Worm (Caenorhabditis elegans) whole organism, L2 larva: ENCODE measurements around the gene srh-42.

Source experiments
- C34F6.9 ChIP-seq: fragments of 150-350 bp; optimal IDR thresholded peaks from 2 replicates; lab custom pipeline; 2014; ENCODE audit warnings: missing biosample characterization, missing genetic modification characterization
- F13H6.1 ChIP-seq: sonication (generic microtip); optimal IDR thresholded peaks from 2 replicates; lab custom pipeline; 2016; ENCODE audit warnings: missing genetic modification characterization, missing compliant biosample characterization
- Y55F3AM.14 ChIP-seq: fragments of 200-800 bp; sonication (Bioruptor generic); optimal IDR thresholded peaks from 2 replicates; lab custom pipeline; 2018; ENCODE audit warnings: mild to moderate bottlenecking, missing genetic modification characterization, missing compliant biosample characterization
- ZK546.5 ChIP-seq: sonication (generic microtip); optimal IDR thresholded peaks from 2 replicates; lab custom pipeline; 2017; ENCODE audit warnings: missing biosample characterization, missing genetic modification characterization
- aly-2 ChIP-seq: fragments of 150-350 bp; optimal IDR thresholded peaks from 2 replicates; lab custom pipeline; 2014; ENCODE audit warnings: missing biosample characterization, missing genetic modification characterization
- ama-1 ChIP-seq: fragments of 150-350 bp; optimal IDR thresholded peaks from 2 replicates; lab custom pipeline; 2018; ENCODE audit warnings: inconsistent platforms
- blmp-1 ChIP-seq: sonication (generic microtip); optimal IDR thresholded peaks from 2 replicates; lab custom pipeline; 2017; ENCODE audit warnings: missing genetic modification characterization, mild to moderate bottlenecking, missing compliant biosample characterization, antibody characterized with exemption, moderate library complexity; ENCODE audit not compliant: insufficient read depth
- ceh-82 ChIP-seq: fragments of 150-350 bp; optimal IDR thresholded peaks from 2 replicates; lab custom pipeline; 2014; ENCODE audit warnings: missing biosample characterization, missing genetic modification characterization
- dmd-4 ChIP-seq: sonication (generic microtip); optimal IDR thresholded peaks from 2 replicates; lab custom pipeline; 2017; ENCODE audit warnings: missing biosample characterization, missing genetic modification characterization
- egl-27 ChIP-seq: sonication (generic microtip); optimal IDR thresholded peaks from 3 replicates; lab custom pipeline; 2017; ENCODE audit warnings: missing biosample characterization, missing genetic modification reagents, missing genetic modification characterization
- elt-1 ChIP-seq: fragments of 150-350 bp; optimal IDR thresholded peaks from 2 replicates; lab custom pipeline; 2014; ENCODE audit warnings: missing biosample characterization, missing genetic modification characterization
- elt-3 ChIP-seq: sonication (generic microtip); optimal IDR thresholded peaks from 2 replicates; lab custom pipeline; 2017; ENCODE audit warnings: missing biosample characterization, missing genetic modification characterization
- fos-1 ChIP-seq: fragments of 150-350 bp; optimal IDR thresholded peaks from 2 replicates; lab custom pipeline; 2014; ENCODE audit warnings: missing biosample characterization, missing genetic modification characterization
- lin-13 ChIP-seq: fragments of 150-350 bp; optimal IDR thresholded peaks from 2 replicates; lab custom pipeline; 2014; ENCODE audit warnings: missing biosample characterization, missing genetic modification reagents, missing genetic modification characterization
- lin-39 ChIP-seq: fragments of 150-350 bp; optimal IDR thresholded peaks from 2 replicates; lab custom pipeline; 2014; ENCODE audit warnings: missing biosample characterization, missing genetic modification reagents, missing genetic modification characterization
- mbf-1 ChIP-seq: sonication (generic microtip); optimal IDR thresholded peaks from 2 replicates; lab custom pipeline; 2017; ENCODE audit warnings: missing biosample characterization, missing genetic modification characterization
- nhr-11 ChIP-seq: fragments of 150-350 bp; optimal IDR thresholded peaks from 2 replicates; lab custom pipeline; 2014; ENCODE audit warnings: missing biosample characterization, missing genetic modification characterization
- nhr-12 ChIP-seq: fragments of 150-350 bp; optimal IDR thresholded peaks from 2 replicates; lab custom pipeline; 2014; ENCODE audit warnings: missing biosample characterization, missing genetic modification characterization
- nhr-129 ChIP-seq: fragments of 150-350 bp; optimal IDR thresholded peaks from 2 replicates; lab custom pipeline; 2014; ENCODE audit warnings: missing biosample characterization, missing genetic modification characterization
- sma-3 ChIP-seq: sonication (generic microtip); optimal IDR thresholded peaks from 2 replicates; lab custom pipeline; 2016; ENCODE audit warnings: missing genetic modification reagents, missing genetic modification characterization, missing compliant biosample characterization
- ztf-11 ChIP-seq: sonication (generic microtip); optimal IDR thresholded peaks from 2 replicates; lab custom pipeline; 2017; ENCODE audit warnings: missing biosample characterization, missing genetic modification characterization
- ztf-4 ChIP-seq: fragments of 150-350 bp; optimal IDR thresholded peaks from 2 replicates; lab custom pipeline; 2014; ENCODE audit warnings: missing biosample characterization, missing genetic modification characterization

The srh-42 gene

DNA sequence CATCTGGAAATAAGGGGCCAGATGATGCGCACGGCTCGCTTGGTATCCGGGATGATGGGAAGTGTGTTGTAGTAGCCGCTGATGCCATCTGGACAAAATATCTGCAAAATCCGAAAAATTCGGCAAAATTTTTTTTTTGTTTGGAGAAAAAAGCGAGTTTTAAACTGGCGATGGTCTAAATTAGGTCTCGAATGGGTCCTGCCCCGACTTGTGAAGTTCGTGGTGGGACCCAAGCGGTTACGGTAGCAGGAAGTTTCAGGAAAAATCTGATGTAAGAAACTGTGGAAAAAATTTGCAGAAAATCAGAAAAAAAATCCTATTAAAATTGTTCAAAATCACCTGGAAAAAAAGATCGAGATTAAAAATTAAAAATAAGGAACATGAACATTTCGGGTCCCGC lies 45.4 kb downstream of the srh-42 start, which contains the start of gene jmjd-2:
Gene jmjd-2, minus strand, starts transcription at position 101 of the 400 bp plus-strand sequence.
- TF ChIP-seq elt-3 (tag; lab: Kevin White, UChicago) (no peak), aly-2 (tag; lab: Kevin White, UChicago) (no peak), ama-1 (lab: Kevin White, UChicago) (no peak), nhr-11 (no peak), lin-13 (GFP tag; lab: Kevin White, UChicago) (no peak), Y55F3AM.14 (GFP tag; lab: Kevin White, UChicago) (no peak), ztf-4 (no peak), ZK546.5 (no peak), mbf-1 (tag; lab: Kevin White, UChicago) (no peak), C34F6.9 (no peak), ceh-82 (tag; lab: Kevin White, UChicago) (no peak)

DNA sequence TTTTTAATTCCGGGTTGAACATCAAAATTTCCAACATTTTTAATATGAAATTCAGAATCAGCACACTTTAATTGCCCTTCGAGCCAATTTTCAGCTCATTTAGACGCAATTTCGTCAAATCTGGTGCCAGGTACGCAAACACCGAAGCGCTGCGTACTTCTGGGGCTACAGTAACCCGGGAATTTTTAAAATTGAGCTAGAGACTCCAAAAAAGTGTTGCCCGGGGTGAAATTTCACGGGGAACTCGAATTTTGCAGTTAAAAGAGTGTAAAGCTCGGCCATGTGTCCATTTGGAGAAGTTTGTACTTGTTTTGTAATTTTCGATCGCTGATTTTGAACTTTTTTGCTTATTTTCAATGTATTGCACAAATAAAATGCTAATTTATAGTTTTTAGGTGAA lies 46.6 kb downstream of the srh-42 start:
- TF ChIP-seq nhr-12 (tag; lab: Kevin White, UChicago): no peak
- no peak for TF ChIP-seq elt-1
- no peak for TF ChIP-seq dmd-4 (tag; lab: Kevin White, UChicago)
- no peak for TF ChIP-seq lin-39 (tag; lab: Kevin White, UChicago)
- TF ChIP-seq ztf-11 (tag; lab: Kevin White, UChicago): no peak

DNA sequence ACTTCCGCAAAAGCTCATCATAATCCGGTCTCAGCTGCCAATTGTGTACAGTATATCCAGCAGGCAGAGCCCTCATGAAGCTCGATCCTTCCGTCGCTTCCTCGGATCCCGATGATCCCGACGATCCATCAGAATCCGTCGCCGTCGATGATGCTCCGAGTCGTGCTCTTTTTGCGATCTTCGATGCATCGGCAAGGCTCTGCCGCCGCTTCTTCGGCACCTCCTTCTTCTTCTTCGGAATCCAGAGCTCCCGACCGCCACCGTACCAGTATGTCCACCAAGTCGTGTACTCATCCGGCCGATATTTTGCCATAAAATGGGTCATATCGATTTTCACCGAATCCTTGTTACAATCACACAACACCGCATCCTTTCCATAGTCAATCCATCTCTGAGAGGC lies 48.9 kb downstream of the srh-42 start:
- no peak for TF ChIP-seq ZK546.5
- no peak for TF ChIP-seq aly-2 (tag; lab: Kevin White, UChicago)
- no peak for TF ChIP-seq sma-3 (GFP tag; lab: Kevin White, UChicago)
- no peak for TF ChIP-seq nhr-11
- TF ChIP-seq ztf-4: no peak
- no peak for TF ChIP-seq nhr-129 (tag; lab: Kevin White, UChicago)
- TF ChIP-seq F13H6.1 (tag; lab: Kevin White, UChicago): no peak
- TF ChIP-seq egl-27 (tag; lab: Kevin White, UChicago): no peak
- no peak for TF ChIP-seq mbf-1 (tag; lab: Kevin White, UChicago)
- TF ChIP-seq ceh-82 (tag; lab: Kevin White, UChicago): no peak
- TF ChIP-seq nhr-12 (tag; lab: Kevin White, UChicago): no peak
- TF ChIP-seq fos-1 (tag; lab: Kevin White, UChicago): no peak
- TF ChIP-seq elt-3 (tag; lab: Kevin White, UChicago): no peak
- TF ChIP-seq blmp-1: no peak
